Worm (Caenorhabditis elegans) whole organism, early embryonic: ENCODE results near the gene C47E12.3.

Source experiments
- B0310.2 ChIP-seq: sonication (generic microtip); optimal IDR thresholded peaks from 2 replicates; lab custom pipeline; 2016; ENCODE audit warnings: mild to moderate bottlenecking, missing genetic modification characterization, missing compliant biosample characterization
- F13C5.2 ChIP-seq: sonication (generic microtip); optimal IDR thresholded peaks from 2 replicates; lab custom pipeline; 2017; ENCODE audit warnings: mild to moderate bottlenecking, missing genetic modification characterization, inconsistent platforms, missing compliant biosample characterization
- aly-1 ChIP-seq: sonication (generic microtip); optimal IDR thresholded peaks from 2 replicates; lab custom pipeline; 2016; ENCODE audit warnings: missing genetic modification characterization, missing compliant biosample characterization
- ama-1 ChIP-seq: fragments of 150-350 bp; optimal IDR thresholded peaks from 2 replicates; lab custom pipeline; 2014
- ceh-13 ChIP-seq: fragments of 200-800 bp; sonication (Bioruptor generic); optimal IDR thresholded peaks from 2 replicates; lab custom pipeline; 2018; ENCODE audit warnings: mild to moderate bottlenecking, missing genetic modification characterization, missing compliant biosample characterization
- ceh-36 ChIP-seq: sonication (generic microtip); optimal IDR thresholded peaks from 2 replicates; lab custom pipeline; 2016; ENCODE audit warnings: missing genetic modification characterization, inconsistent platforms, missing compliant biosample characterization
- ets-7 ChIP-seq: sonication (generic microtip); optimal IDR thresholded peaks from 2 replicates; lab custom pipeline; 2016; ENCODE audit warnings: missing genotype, missing genetic modification characterization, missing compliant biosample characterization
- flt-1 ChIP-seq: fragments of 200-800 bp; sonication (Bioruptor generic); IDR thresholded peaks from 2 replicates; pipeline ENCODE4 v1.3.6; 2022; ENCODE audit warnings: missing genetic modification characterization, missing compliant biosample characterization
- hmbx-1 ChIP-seq: sonication (generic microtip); optimal IDR thresholded peaks from 2 replicates; lab custom pipeline; 2016; ENCODE audit warnings: mild to moderate bottlenecking, missing genetic modification characterization, missing compliant biosample characterization
- hmg-4 ChIP-seq: fragments of 200-800 bp; sonication (Bioruptor generic); optimal IDR thresholded peaks from 2 replicates; lab custom pipeline; 2018; ENCODE audit warnings: mild to moderate bottlenecking, missing genetic modification characterization, missing compliant biosample characterization
- hnd-1 ChIP-seq: sonication (generic microtip); optimal IDR thresholded peaks from 2 replicates; lab custom pipeline; 2016; ENCODE audit warnings: missing genetic modification characterization, missing compliant biosample characterization
- pes-1 ChIP-seq: fragments of 200-800 bp; sonication (Bioruptor generic); IDR thresholded peaks from 2 replicates; pipeline ENCODE4 v1.3.6; 2022; ENCODE audit warnings: missing genetic modification reagents, missing genetic modification characterization, missing compliant biosample characterization
- scrt-1 ChIP-seq: fragments of 200-800 bp; sonication (Bioruptor generic); IDR thresholded peaks from 2 replicates; pipeline ENCODE4 v1.3.6; 2022; ENCODE audit warnings: missing genetic modification characterization, missing compliant biosample characterization
- sea-1 ChIP-seq: fragments of 200-800 bp; sonication (Bioruptor generic); conservative IDR thresholded peaks from 2 replicates; pipeline ENCODE4 v1.3.6; 2022; ENCODE audit warnings: missing genetic modification characterization, missing compliant biosample characterization
- tbx-11 ChIP-seq: fragments of 200-800 bp; sonication (Bioruptor generic); IDR thresholded peaks from 2 replicates; pipeline ENCODE4 v1.3.6; 2022; ENCODE audit warnings: missing genetic modification characterization, missing compliant biosample characterization
- tbx-37 ChIP-seq: fragments of 200-800 bp; sonication (Bioruptor generic); conservative IDR thresholded peaks from 2 replicates; pipeline ENCODE4 v1.3.6; 2022; ENCODE audit warnings: missing genetic modification reagents, missing genetic modification characterization, missing compliant biosample characterization
- tra-4 ChIP-seq: sonication (generic microtip); optimal IDR thresholded peaks from 2 replicates; lab custom pipeline; 2017; ENCODE audit warnings: missing genetic modification characterization, missing compliant biosample characterization

The C47E12.3 gene

DNA sequence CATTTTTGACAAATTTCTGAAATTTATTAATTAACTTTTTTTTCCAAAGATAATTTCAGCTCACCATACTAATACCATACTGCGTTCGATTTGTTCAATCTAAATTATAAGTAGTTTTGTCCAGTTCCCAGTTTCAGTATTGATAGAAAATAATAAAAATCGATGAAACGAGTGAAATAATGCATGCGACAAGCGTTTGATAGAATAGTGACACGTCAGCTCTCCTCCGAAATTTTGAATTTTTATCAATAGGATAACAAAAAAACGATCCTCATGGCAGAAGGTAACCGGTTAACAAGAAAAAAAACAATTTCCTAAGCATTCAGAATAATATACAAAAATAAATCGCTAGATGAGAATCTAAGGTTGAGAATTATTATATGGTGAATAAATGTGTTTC lies at the start of gene C47E12.3:
C47E12.3 (minus strand) TSS at position 101 of the 400 bp plus-strand sequence.
- TF ChIP-seq hmg-4 (GFP tag; lab: Kevin White, UChicago): no peak
- no peak for TF ChIP-seq aly-1 (tag; lab: Kevin White, UChicago)
- TF ChIP-seq B0310.2: no peak
- no peak for TF ChIP-seq pes-1 (GFP tag; lab: Robert Waterston, UW)
- TF ChIP-seq tbx-11 (GFP tag; lab: Robert Waterston, UW): no peak
- no peak for TF ChIP-seq ceh-13 (GFP tag; lab: Kevin White, UChicago)
- no peak for TF ChIP-seq ama-1
- no peak for TF ChIP-seq hnd-1 (tag; lab: Kevin White, UChicago)
- TF ChIP-seq sea-1 (GFP tag; lab: Robert Waterston, UW): no peak
- TF ChIP-seq flt-1 (GFP tag; lab: Robert Waterston, UW): no peak
- no peak for TF ChIP-seq F13C5.2 (tag; lab: Kevin White, UChicago)
- no peak for TF ChIP-seq tra-4
- TF ChIP-seq ceh-36 (tag; lab: Kevin White, UChicago): no peak

DNA sequence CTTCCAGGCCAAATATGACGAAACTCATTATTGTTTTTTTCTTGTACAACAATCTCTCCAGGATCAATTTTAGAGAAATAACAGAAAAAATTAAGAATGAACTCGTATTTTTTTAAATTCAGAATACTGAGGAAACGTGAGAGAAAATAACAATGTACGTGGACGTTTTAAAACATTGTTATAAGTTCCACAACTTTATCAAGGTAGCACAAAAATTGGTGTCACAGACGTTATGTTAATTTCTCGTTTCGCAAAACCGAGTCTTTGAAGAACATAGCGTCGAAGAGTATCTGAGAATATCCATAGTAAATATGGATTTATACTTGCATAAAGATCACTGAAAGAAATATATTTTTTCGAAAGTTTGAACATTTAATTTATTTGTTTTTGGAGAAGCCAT lies 49.4 kb upstream of the C47E12.3 start, which contains the start of gene T04B2.8:
T04B2.8 (minus strand) TSS at position 101 of the 400 bp plus-strand sequence.
- TF ChIP-seq hmg-4 (GFP tag; lab: Kevin White, UChicago) (no peak), B0310.2 (no peak), ets-7 (tag; lab: Kevin White, UChicago) (no peak), ceh-13 (GFP tag; lab: Kevin White, UChicago) (no peak), hmbx-1 (tag; lab: Kevin White, UChicago) (no peak), F13C5.2 (tag; lab: Kevin White, UChicago) (no peak)

DNA sequence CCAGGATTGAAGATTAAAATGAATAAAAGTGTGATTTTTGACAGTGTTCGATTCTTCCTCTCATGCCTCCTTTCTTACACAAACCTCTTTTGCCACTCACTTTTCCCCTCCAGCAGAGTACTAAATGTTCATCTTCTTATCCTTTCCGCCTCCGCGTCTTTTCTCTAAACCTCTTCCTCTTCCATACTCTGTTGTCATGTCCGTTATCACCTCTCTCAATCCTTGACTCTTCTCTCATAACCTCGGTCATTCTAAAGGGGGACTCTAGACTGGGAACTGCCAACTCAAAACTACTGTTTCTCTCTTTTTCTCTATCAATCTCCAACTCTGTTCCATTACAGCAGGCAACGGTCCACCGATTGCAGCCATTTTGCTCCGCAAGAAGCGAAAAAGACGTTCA lies 46.6 kb upstream of the C47E12.3 start:
- TF ChIP-seq tbx-11 (GFP tag; lab: Robert Waterston, UW) (no peak), ama-1 (no peak)

DNA sequence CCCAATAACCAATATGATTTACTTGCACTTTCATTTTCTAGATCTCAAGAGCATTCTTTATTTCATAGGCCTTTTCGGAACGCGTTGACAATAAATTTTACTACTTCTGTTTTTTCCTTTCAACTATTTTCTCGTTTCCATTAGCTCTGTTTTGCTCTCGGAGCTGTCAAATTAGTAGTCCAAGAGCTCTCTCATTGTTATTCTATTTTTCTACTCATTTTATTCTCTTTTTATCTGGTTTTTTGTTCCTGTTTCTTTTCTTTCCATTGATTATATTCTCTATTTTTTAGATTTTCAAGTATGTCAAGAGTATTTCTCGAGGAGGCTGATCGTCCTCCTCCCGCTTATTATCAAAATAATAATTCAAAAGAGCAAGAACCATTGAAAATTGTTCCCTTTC lies 45.5 kb upstream of the C47E12.3 start, which contains the start of gene T04B2.3:
T04B2.3 (plus strand) TSS at position 301 of the 400 bp plus-strand sequence.
- no peak for TF ChIP-seq B0310.2
- no peak for TF ChIP-seq flt-1 (GFP tag; lab: Robert Waterston, UW)
- TF ChIP-seq ceh-36 (tag; lab: Kevin White, UChicago): no peak
- TF ChIP-seq scrt-1 (GFP tag; lab: Robert Waterston, UW): no peak
- no peak for TF ChIP-seq tbx-37 (GFP tag; lab: Robert Waterston, UW)
- TF ChIP-seq hmg-4 (GFP tag; lab: Kevin White, UChicago): no peak
- no peak for TF ChIP-seq ceh-13 (GFP tag; lab: Kevin White, UChicago)
- TF ChIP-seq pes-1 (GFP tag; lab: Robert Waterston, UW): no peak
- TF ChIP-seq hmbx-1 (tag; lab: Kevin White, UChicago): no peak
- TF ChIP-seq aly-1 (tag; lab: Kevin White, UChicago): no peak
- no peak for TF ChIP-seq ama-1
- TF ChIP-seq hnd-1 (tag; lab: Kevin White, UChicago): no peak
- no peak for TF ChIP-seq F13C5.2 (tag; lab: Kevin White, UChicago)

DNA sequence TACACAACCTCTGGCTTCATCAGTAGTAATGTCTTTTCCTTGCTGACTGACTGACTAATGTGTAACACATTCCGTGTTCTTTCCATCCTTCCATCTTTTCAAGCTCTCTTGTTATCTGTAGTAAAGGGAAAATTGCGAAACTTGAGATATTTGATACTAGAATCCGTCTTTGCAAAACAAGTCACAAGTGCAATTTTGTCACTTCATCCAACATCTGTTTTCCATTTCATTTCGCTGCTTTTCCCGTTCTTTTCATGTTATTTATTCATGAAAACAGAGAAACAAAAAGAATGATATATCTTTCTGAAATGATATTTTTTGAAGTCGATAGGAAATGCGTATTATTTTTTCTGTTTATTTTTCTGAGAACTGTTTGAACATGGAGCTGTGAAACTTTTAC lies 44.4 kb upstream of the C47E12.3 start:
- TF ChIP-seq tra-4 (no peak), pes-1 (GFP tag; lab: Robert Waterston, UW) (no peak), B0310.2 (no peak), scrt-1 (GFP tag; lab: Robert Waterston, UW) (no peak), tbx-11 (GFP tag; lab: Robert Waterston, UW) (no peak), sea-1 (GFP tag; lab: Robert Waterston, UW) (no peak), aly-1 (tag; lab: Kevin White, UChicago) (no peak), flt-1 (GFP tag; lab: Robert Waterston, UW) (no peak), hmg-4 (GFP tag; lab: Kevin White, UChicago) (no peak), F13C5.2 (tag; lab: Kevin White, UChicago) (no peak), ceh-36 (tag; lab: Kevin White, UChicago) (no peak)

DNA sequence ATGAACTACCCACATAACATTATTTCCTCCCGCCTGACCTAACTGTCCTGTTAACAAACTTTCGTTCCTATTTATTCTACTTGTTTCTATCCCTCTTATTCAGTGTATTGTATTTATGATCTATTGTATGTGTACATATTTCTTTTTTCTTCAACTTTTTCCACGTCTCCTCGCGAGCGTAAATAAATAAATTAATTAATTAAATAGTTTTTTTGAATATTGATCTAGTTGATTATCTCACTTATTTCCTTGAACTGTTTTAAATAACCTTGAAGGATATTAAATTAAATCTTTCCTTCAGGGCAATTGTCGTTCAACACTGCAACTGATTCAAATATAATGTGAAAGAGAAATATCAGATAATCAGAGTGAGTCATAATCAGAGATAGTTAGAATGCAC lies 41.2 kb upstream of the C47E12.3 start, which contains the start of gene frk-1:
frk-1 (plus strand) TSS at position 301 of the 400 bp plus-strand sequence.
- no peak for TF ChIP-seq tbx-37 (GFP tag; lab: Robert Waterston, UW)
- no peak for TF ChIP-seq aly-1 (tag; lab: Kevin White, UChicago)
- no peak for TF ChIP-seq hmbx-1 (tag; lab: Kevin White, UChicago)
- TF ChIP-seq tbx-11 (GFP tag; lab: Robert Waterston, UW): no peak
- no peak for TF ChIP-seq hnd-1 (tag; lab: Kevin White, UChicago)
- no peak for TF ChIP-seq sea-1 (GFP tag; lab: Robert Waterston, UW)
- TF ChIP-seq B0310.2: no peak
- no peak for TF ChIP-seq flt-1 (GFP tag; lab: Robert Waterston, UW)
- no peak for TF ChIP-seq scrt-1 (GFP tag; lab: Robert Waterston, UW)

DNA sequence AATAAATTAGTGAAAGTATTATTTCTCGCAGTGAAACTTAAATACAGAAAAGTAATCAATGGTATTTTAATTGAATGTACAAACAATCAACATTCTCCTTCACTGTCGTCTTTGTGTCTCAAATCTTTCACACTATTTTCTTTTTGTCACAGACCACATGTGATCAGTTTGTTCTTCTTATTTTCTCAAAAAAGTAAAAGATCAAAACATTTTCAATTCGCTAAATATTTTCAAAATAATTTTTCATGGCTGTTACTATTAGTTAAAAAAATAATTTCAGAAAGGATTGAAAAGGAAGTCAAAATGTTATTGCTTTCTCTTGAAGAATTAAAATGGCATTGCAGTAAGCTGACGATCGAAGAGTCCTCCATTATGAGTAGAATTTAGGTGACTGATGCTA lies 39.2 kb upstream of the C47E12.3 start, which contains the start of gene dhs-31:
dhs-31 (minus strand) TSS at position 101 of the 400 bp plus-strand sequence.
- TF ChIP-seq hmg-4 (GFP tag; lab: Kevin White, UChicago): no peak
- no peak for TF ChIP-seq ceh-36 (tag; lab: Kevin White, UChicago)
- TF ChIP-seq pes-1 (GFP tag; lab: Robert Waterston, UW): no peak
- TF ChIP-seq ama-1: no peak
- no peak for TF ChIP-seq tra-4
- no peak for TF ChIP-seq B0310.2
- no peak for TF ChIP-seq hnd-1 (tag; lab: Kevin White, UChicago)
- TF ChIP-seq ets-7 (tag; lab: Kevin White, UChicago): no peak
- TF ChIP-seq scrt-1 (GFP tag; lab: Robert Waterston, UW): no peak
- no peak for TF ChIP-seq tbx-11 (GFP tag; lab: Robert Waterston, UW)
- TF ChIP-seq aly-1 (tag; lab: Kevin White, UChicago): no peak
- no peak for TF ChIP-seq F13C5.2 (tag; lab: Kevin White, UChicago)
- TF ChIP-seq sea-1 (GFP tag; lab: Robert Waterston, UW): no peak
- no peak for TF ChIP-seq hmbx-1 (tag; lab: Kevin White, UChicago)
- TF ChIP-seq tbx-37 (GFP tag; lab: Robert Waterston, UW): no peak
- TF ChIP-seq flt-1 (GFP tag; lab: Robert Waterston, UW): no peak
- TF ChIP-seq ceh-13 (GFP tag; lab: Kevin White, UChicago): no peak
